Fruit fly (Drosophila melanogaster): ENCODE measurements around the gene CG5541.

CG5541 gene

DNA sequence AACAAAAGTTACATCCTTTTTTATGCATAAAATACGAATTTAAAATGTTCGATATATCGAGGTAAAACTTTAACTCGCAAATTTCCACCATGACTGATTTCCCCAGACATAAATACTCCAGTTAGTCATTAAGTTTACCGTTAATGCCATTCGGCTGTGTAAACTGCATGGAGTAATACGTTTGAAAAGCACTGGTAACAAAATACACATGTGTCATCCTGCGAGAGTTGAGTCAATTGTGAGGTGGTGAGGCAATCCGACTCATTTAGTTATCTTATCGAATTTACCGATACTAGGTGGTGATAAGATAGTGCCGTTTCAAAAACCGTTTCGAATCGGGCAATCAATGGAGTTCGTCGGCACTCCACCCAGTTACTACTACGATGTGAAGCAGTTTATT is 1.7 kb downstream of the CG5541 start:
- TF ChIP-seq ttk (optimal IDR thresholded peaks at IDR 0.05) (no peak), Myc (optimal IDR thresholded peaks at IDR 0.05) (no peak), insv (optimal IDR thresholded peaks at IDR 0.05) (no peak), Sin3A (optimal IDR thresholded peaks at IDR 0.05) (no peak), h (optimal IDR thresholded peaks at IDR 0.05) (no peak), psq (optimal IDR thresholded peaks at IDR 0.05) (no peak)

DNA sequence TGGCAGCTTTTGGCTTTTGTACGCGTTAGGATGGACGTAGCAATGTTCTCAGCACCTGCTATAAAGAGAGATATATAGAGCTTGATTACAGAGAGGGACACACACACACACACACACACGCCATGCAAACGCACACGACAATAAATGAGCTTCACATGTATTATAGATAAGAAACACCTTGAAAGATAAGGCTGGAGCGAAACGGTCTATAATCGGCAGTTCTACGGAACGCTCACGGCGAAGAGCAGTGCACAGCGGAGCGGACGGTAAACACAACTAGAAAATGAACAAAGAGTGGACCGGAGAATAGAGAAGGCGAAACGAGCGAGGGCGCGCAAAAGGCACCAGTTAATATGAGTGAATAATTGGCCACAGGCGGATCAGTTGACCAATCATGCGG is 4.8 kb downstream of the CG5541 start:
- TF ChIP-seq Myc (optimal IDR thresholded peaks at IDR 0.05) (no peak), psq (optimal IDR thresholded peaks at IDR 0.05) (no peak), h (optimal IDR thresholded peaks at IDR 0.05) (no peak), ttk (optimal IDR thresholded peaks at IDR 0.05) (no peak)

DNA sequence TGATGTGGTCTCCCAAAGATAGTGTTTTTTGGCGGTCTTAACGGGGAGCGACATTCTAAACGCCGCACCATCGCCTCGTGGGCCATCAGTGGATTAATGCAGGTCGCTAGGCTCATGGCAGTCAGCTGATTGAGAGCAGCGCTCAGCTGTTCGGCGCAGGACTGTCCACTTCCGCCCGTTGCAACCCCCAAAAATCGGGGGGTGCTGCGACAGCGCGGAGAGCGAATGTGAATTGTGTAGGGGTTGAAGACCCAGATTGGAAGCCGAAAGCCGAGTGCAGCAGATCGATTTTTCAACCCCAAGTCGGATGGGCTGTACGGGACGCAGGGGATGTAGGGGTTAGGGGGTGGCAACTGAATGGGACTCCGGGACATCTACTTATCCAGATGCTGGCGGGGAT is 18.7 kb downstream of the CG5541 start:
- TF ChIP-seq insv (optimal IDR thresholded peaks at IDR 0.05) (no peak), h (optimal IDR thresholded peaks at IDR 0.05) (no peak)

DNA sequence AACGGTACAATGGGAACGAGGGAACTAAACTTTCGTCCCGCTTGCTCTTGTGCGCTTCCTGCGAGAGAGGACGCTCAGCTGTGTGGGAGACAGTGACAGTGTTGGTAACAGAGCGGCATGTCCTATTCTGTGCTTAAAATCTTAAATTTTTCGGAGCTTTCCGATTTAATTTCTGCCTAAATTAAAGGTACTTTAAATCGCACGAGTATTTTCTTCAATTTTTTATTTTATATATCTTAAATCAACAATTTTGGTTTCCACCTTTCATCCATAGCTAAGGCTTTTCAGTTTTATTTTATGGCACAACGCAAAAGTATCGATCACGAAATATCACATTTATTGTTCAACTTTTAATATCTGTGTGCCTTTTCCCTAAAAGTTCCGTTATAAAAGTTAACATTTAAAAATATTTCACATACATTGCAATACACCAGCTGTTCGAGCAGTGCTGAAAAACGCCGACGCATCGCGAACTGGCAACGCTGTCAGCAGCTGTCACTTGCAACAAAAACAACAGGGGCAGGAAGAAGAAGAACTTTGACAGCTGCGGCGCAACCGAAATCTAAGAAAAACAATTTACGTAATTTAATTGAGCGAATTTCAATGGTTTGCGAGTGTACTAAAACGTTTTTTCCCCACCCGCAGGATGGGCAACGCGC is 19.6 kb downstream of the CG5541 start, which contains the start of the genes hiw and ND-B18:
TSS of gene hiw (minus strand) at position 26 of the 659 bp plus-strand sequence.
TSS of gene ND-B18 (plus strand) at position 330 of the 659 bp plus-strand sequence.
- no peak for TF ChIP-seq h (optimal IDR thresholded peaks at IDR 0.05)
- no peak for TF ChIP-seq insv (optimal IDR thresholded peaks at IDR 0.05)
- TF ChIP-seq Sin3A (optimal IDR thresholded peaks at IDR 0.05) = no peak
- TF ChIP-seq ttk (optimal IDR thresholded peaks at IDR 0.05) = no peak
- no peak for TF ChIP-seq psq (optimal IDR thresholded peaks at IDR 0.05)
- TF ChIP-seq Myc (optimal IDR thresholded peaks at IDR 0.05) = no peak

DNA sequence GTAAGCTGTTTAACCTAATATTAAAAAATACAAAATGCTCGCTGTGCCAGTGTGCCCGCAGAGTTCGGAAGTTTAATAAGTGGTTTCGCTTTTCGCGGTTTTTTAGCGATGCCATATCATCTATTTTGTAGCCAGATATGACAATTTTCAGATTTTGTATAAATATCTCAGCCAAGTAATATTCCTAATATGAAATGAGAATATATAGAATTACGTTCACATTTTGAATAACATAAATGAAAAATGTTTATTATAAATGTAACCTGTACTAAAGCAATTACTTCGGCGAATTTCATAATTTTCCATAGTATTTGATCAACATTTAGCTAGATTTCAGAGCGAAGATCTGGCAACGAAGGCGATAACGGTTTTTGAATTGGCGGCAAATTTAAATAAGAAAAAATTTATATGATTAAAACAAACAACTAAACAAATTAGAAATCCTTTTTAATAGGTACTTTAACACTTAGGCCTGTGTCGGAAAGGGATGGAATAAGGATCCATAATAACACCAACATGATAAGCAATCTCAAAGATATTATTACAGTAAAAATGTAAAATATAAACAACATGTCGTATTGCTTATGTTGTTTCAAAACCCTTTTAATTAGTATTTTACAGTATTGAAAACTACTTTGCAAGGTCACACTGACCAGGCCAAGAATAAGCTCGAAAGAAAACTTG is 22.6 kb downstream of the CG5541 start, which contains the start of the genes opm and dob:
TSS of gene opm (minus strand) at position 59 of the 684 bp plus-strand sequence.
TSS of gene dob (plus strand) at position 634 of the 684 bp plus-strand sequence.
- TF ChIP-seq ttk (optimal IDR thresholded peaks at IDR 0.05) (no peak), h (optimal IDR thresholded peaks at IDR 0.05) (no peak), Myc (optimal IDR thresholded peaks at IDR 0.05) (no peak), psq (optimal IDR thresholded peaks at IDR 0.05) (no peak), Sin3A (optimal IDR thresholded peaks at IDR 0.05) (no peak), insv (optimal IDR thresholded peaks at IDR 0.05) (no peak)

DNA sequence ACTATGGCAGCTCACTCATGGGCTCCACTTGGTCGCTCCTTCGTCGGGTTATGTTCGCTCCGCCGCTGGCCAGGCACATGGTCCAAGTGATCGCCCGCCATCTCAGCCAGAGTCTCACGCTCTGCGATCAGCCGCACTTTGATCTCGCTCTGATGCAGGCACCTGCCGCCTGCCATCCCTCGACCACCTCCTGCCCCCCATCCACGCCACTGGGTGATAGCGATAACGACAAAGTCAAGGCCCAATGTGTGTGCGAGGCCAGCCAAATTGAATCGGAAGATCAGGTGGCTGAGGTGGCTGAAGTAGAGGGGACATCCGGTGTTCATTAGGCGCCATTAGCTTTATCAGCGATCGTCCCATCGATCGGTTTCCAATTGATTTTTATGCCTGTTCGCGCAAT is 24.6 kb downstream of the CG5541 start:
- TF ChIP-seq ttk (optimal IDR thresholded peaks at IDR 0.05) = no peak
- TF ChIP-seq Myc (optimal IDR thresholded peaks at IDR 0.05) = no peak
- TF ChIP-seq insv (optimal IDR thresholded peaks at IDR 0.05) = no peak
- no peak for TF ChIP-seq psq (optimal IDR thresholded peaks at IDR 0.05)
- no peak for TF ChIP-seq h (optimal IDR thresholded peaks at IDR 0.05)
- no peak for TF ChIP-seq Sin3A (optimal IDR thresholded peaks at IDR 0.05)

DNA sequence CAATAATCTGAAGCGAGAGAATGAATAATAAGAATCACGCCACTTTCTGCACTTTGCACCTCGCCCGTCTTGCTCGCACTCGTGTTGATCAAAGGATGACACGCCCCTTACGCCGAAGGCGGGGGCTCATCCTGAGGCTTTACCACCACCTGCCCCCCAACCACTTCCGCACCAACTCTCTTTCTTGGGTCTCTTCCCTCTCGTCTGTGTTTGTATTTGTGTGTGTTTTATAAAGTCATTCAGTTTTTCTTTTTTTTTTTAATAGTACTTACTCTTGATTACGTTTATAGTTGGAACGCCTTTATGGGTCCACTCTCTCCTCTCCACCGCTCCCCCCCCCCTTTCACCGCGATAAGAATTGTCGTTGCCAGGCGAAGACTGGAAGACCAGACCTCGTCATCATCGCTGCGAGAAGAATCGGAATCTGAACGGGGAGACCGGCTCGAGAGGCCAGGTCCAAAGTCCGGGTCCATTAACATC is 25.5 kb downstream of the CG5541 start:
- TF ChIP-seq psq (optimal IDR thresholded peaks at IDR 0.05) = no peak
- no peak for TF ChIP-seq insv (optimal IDR thresholded peaks at IDR 0.05)
- no peak for TF ChIP-seq Myc (optimal IDR thresholded peaks at IDR 0.05)

DNA sequence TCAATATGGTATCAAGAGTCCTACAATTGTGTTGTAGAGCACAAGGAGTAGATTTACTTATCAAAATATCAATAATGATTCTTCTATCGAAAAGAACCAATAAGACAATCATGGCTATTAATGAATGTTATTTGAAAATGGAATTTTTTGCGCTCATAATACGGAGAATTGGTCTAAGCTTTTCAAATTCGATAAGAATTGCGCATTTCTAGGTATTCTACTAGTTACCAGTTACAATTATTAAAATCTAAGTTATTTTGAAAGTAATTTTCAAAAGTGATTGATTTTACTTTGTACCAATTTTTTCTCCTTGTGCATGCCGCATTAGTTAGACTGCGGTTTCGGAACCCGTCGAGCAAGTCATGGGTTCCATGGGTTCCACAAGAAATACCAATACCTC is 26.2 kb downstream of the CG5541 start:
- no peak for TF ChIP-seq ttk (optimal IDR thresholded peaks at IDR 0.05)
- no peak for TF ChIP-seq Myc (optimal IDR thresholded peaks at IDR 0.05)
- TF ChIP-seq Sin3A (optimal IDR thresholded peaks at IDR 0.05) = no peak
- TF ChIP-seq psq (optimal IDR thresholded peaks at IDR 0.05) = no peak

DNA sequence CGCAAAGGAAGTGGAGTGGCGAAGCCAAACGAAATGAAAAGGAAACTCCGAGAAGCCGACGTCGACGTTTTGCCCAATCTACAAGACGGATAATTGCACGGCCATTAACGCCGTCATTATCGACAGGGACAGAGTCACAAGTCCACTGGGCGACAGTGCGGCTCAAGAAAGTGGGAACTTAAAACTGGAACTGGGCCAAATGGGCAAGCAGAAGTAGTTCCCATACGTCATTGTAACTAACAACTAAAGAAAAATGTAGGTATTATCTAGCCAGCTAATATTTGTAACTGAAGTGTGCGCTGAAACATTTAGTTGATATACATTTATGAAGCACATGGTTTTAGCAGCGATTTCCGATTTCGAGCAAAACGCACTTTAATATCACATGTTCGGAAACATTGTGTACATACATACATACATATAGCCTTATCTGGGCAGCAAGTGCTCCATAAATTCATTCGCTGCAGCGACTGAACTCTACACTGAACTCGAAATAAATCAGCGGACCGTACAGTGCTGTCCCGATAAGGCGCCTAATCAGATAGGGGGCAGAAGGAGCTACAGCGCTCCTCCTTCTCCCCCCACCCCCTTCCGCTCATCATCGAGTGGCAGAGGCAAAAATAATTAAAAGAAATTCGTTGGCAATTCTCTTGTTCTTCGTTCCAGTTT is 27.0 kb downstream of the CG5541 start:
- TF ChIP-seq insv (optimal IDR thresholded peaks at IDR 0.05) (no peak), psq (optimal IDR thresholded peaks at IDR 0.05) (no peak), Sin3A (optimal IDR thresholded peaks at IDR 0.05) (no peak), h (optimal IDR thresholded peaks at IDR 0.05) (no peak), Myc (optimal IDR thresholded peaks at IDR 0.05) (no peak), ttk (optimal IDR thresholded peaks at IDR 0.05) (no peak)

DNA sequence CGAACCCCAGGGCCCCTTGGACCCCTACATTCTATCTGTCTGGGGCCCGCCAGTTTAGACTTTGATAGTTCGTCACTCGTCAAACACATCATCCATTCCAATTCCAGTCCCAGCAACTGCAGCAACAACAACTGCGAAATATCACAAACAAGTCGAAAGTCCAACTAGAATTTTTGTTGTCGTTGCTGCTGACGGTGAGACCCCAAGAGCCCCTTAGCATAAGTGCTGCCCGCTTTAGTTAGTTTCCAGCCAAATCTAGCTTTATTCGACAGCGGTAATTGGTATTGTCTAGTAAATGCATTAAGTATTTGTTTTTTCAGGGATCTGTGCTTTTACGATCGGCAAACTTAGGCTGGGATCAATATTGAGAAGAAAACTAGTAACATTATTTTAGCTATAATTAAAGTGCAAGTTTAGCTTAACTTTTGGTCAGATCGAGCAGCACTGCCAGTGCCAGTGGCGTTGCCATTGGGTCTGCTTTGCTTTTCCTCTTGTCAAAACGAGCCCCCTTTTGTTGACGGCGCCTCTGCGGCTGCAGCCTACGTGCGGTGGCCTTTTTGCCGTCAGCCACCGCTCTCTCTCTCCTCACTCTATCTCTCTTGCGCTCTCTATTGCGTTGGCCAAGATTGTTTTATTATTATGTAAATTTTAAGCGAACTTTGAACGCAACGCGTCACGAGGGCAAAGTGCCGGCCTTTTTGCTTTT is 30.9 kb downstream of the CG5541 start:
- no peak for TF ChIP-seq Sin3A (optimal IDR thresholded peaks at IDR 0.05)
- no peak for TF ChIP-seq psq (optimal IDR thresholded peaks at IDR 0.05)
- no peak for TF ChIP-seq Myc (optimal IDR thresholded peaks at IDR 0.05)
- no peak for TF ChIP-seq ttk (optimal IDR thresholded peaks at IDR 0.05)
- no peak for TF ChIP-seq insv (optimal IDR thresholded peaks at IDR 0.05)
- no peak for TF ChIP-seq h (optimal IDR thresholded peaks at IDR 0.05)

DNA sequence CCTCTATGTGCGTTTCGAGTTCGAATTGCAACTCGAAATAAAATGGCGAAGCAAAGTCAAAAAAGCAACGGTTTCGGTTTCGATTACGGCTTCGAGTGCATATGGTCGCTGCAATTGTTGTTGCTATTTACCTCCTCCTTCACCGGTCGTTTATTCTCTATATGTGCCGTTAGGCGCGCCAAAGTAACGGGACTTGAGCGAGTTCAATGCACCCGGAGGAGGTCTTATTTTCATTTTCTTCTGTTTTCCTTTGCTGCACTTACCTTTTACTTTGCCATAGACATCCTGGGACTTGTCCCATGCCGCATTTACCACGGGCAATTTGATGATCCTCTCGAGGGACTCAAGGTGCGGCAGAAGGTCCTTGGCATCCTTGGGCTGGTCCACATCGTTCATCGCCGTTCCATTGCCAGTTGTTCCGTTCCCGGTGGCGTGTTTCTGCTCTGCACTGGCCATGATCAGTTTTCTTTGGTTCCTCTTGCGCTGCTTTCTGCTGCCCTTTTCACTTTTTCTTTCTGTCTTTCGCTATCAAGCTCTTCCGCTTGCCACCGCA is 31.6 kb downstream of the CG5541 start:
- no peak for TF ChIP-seq Sin3A (optimal IDR thresholded peaks at IDR 0.05)
- no peak for TF ChIP-seq ttk (optimal IDR thresholded peaks at IDR 0.05)
- TF ChIP-seq h (optimal IDR thresholded peaks at IDR 0.05) = no peak
- no peak for TF ChIP-seq Myc (optimal IDR thresholded peaks at IDR 0.05)
- TF ChIP-seq insv (optimal IDR thresholded peaks at IDR 0.05) = no peak
- no peak for TF ChIP-seq psq (optimal IDR thresholded peaks at IDR 0.05)
